Worm (Caenorhabditis elegans) whole organism, L2 larva: ENCODE measurements around the gene Y41E3.19.
A peak's percentile ranks its signal among the peaks of the same experiment; 100 is the strongest.

Experiments
- C34F6.9 ChIP-seq: fragments of 150-350 bp; optimal IDR thresholded peaks from 2 replicates; lab custom pipeline; 2014; ENCODE audit warnings: missing biosample characterization, missing genetic modification characterization
- F13H6.1 ChIP-seq: sonication (generic microtip); optimal IDR thresholded peaks from 2 replicates; lab custom pipeline; 2016; ENCODE audit warnings: missing genetic modification characterization, missing compliant biosample characterization
- R02D3.7 ChIP-seq: fragments of 150-350 bp; optimal IDR thresholded peaks from 2 replicates; lab custom pipeline; 2014; ENCODE audit warnings: missing biosample characterization, missing genetic modification characterization
- Y55F3AM.14 ChIP-seq: fragments of 200-800 bp; sonication (Bioruptor generic); optimal IDR thresholded peaks from 2 replicates; lab custom pipeline; 2018; ENCODE audit warnings: mild to moderate bottlenecking, missing genetic modification characterization, missing compliant biosample characterization
- ZK546.5 ChIP-seq: sonication (generic microtip); optimal IDR thresholded peaks from 2 replicates; lab custom pipeline; 2017; ENCODE audit warnings: missing biosample characterization, missing genetic modification characterization
- alr-1 ChIP-seq: fragments of 150-350 bp; optimal IDR thresholded peaks from 2 replicates; lab custom pipeline; 2014; ENCODE audit warnings: missing biosample characterization, missing genetic modification characterization
- ama-1 ChIP-seq: fragments of 150-350 bp; optimal IDR thresholded peaks from 2 replicates; lab custom pipeline; 2018; ENCODE audit warnings: inconsistent platforms
- blmp-1 ChIP-seq: sonication (generic microtip); optimal IDR thresholded peaks from 2 replicates; lab custom pipeline; 2017; ENCODE audit warnings: missing genetic modification characterization, mild to moderate bottlenecking, missing compliant biosample characterization, antibody characterized with exemption, moderate library complexity; ENCODE audit not compliant: insufficient read depth
- ceh-16 ChIP-seq: fragments of 150-350 bp; optimal IDR thresholded peaks from 2 replicates; lab custom pipeline; 2014; ENCODE audit warnings: missing biosample characterization, missing genetic modification characterization
- ceh-82 ChIP-seq: fragments of 150-350 bp; optimal IDR thresholded peaks from 2 replicates; lab custom pipeline; 2014; ENCODE audit warnings: missing biosample characterization, missing genetic modification characterization
- crh-2 ChIP-seq: sonication (generic microtip); optimal IDR thresholded peaks from 2 replicates; lab custom pipeline; 2017; ENCODE audit warnings: missing biosample characterization, missing genetic modification characterization
- dmd-4 ChIP-seq: sonication (generic microtip); optimal IDR thresholded peaks from 2 replicates; lab custom pipeline; 2017; ENCODE audit warnings: missing biosample characterization, missing genetic modification characterization
- egl-27 ChIP-seq: sonication (generic microtip); optimal IDR thresholded peaks from 3 replicates; lab custom pipeline; 2017; ENCODE audit warnings: missing biosample characterization, missing genetic modification reagents, missing genetic modification characterization
- elt-1 ChIP-seq: fragments of 150-350 bp; optimal IDR thresholded peaks from 2 replicates; lab custom pipeline; 2014; ENCODE audit warnings: missing biosample characterization, missing genetic modification characterization
- elt-3 ChIP-seq: sonication (generic microtip); optimal IDR thresholded peaks from 2 replicates; lab custom pipeline; 2017; ENCODE audit warnings: missing biosample characterization, missing genetic modification characterization
- fos-1 ChIP-seq: fragments of 150-350 bp; optimal IDR thresholded peaks from 2 replicates; lab custom pipeline; 2014; ENCODE audit warnings: missing biosample characterization, missing genetic modification characterization
- gmeb-1 ChIP-seq: fragments of 150-350 bp; optimal IDR thresholded peaks from 2 replicates; lab custom pipeline; 2014; ENCODE audit warnings: missing biosample characterization, missing genetic modification characterization
- lin-11 ChIP-seq: fragments of 150-350 bp; sonication (generic microtip); optimal IDR thresholded peaks from 2 replicates; lab custom pipeline; 2014; ENCODE audit warnings: missing biosample characterization, missing genetic modification characterization, inconsistent platforms, mixed read lengths
- lin-13 ChIP-seq: fragments of 150-350 bp; optimal IDR thresholded peaks from 2 replicates; lab custom pipeline; 2014; ENCODE audit warnings: missing biosample characterization, missing genetic modification reagents, missing genetic modification characterization
- lin-39 ChIP-seq: fragments of 150-350 bp; optimal IDR thresholded peaks from 2 replicates; lab custom pipeline; 2014; ENCODE audit warnings: missing biosample characterization, missing genetic modification reagents, missing genetic modification characterization
- lsy-2 ChIP-seq, 2 experiments: fragments of 150-350 bp in 1 of 2; sonication (generic microtip) in 1 of 2; optimal IDR thresholded peaks; 2 replicates each; lab custom pipeline; 2014 to 2017; ENCODE audit warnings: missing biosample characterization in 2 of 2, missing genetic modification characterization in 2 of 2
- mab-5 ChIP-seq: fragments of 150-350 bp; optimal IDR thresholded peaks from 2 replicates; lab custom pipeline; 2014; ENCODE audit warnings: missing biosample characterization, missing genetic modification characterization
- mbf-1 ChIP-seq: sonication (generic microtip); optimal IDR thresholded peaks from 2 replicates; lab custom pipeline; 2017; ENCODE audit warnings: missing biosample characterization, missing genetic modification characterization
- mdl-1 ChIP-seq, 2 experiments: fragments of 150-350 bp in 1 of 2; sonication (generic microtip) in 1 of 2; optimal IDR thresholded peaks; 2 replicates each; lab custom pipeline; 2017; ENCODE audit warnings: missing biosample characterization in 2 of 2, missing genetic modification characterization in 2 of 2
- nhr-11 ChIP-seq: fragments of 150-350 bp; optimal IDR thresholded peaks from 2 replicates; lab custom pipeline; 2014; ENCODE audit warnings: missing biosample characterization, missing genetic modification characterization
- nhr-12 ChIP-seq: fragments of 150-350 bp; optimal IDR thresholded peaks from 2 replicates; lab custom pipeline; 2014; ENCODE audit warnings: missing biosample characterization, missing genetic modification characterization
- nhr-129 ChIP-seq: fragments of 150-350 bp; optimal IDR thresholded peaks from 2 replicates; lab custom pipeline; 2014; ENCODE audit warnings: missing biosample characterization, missing genetic modification characterization
- nhr-21 ChIP-seq: fragments of 150-350 bp; optimal IDR thresholded peaks from 2 replicates; lab custom pipeline; 2014; ENCODE audit warnings: missing biosample characterization, missing genetic modification characterization
- nhr-237 ChIP-seq: fragments of 150-350 bp; optimal IDR thresholded peaks from 2 replicates; lab custom pipeline; 2014; ENCODE audit warnings: missing biosample characterization, missing genetic modification characterization
- nhr-25 ChIP-seq: fragments of 150-350 bp; sonication (generic microtip); optimal IDR thresholded peaks from 3 replicates; lab custom pipeline; 2014; ENCODE audit warnings: missing biosample characterization, missing genetic modification characterization
- nhr-6 ChIP-seq: fragments of 150-350 bp; optimal IDR thresholded peaks from 2 replicates; lab custom pipeline; 2014; ENCODE audit warnings: missing biosample characterization, missing genetic modification characterization
- nhr-77 ChIP-seq: fragments of 150-350 bp; optimal IDR thresholded peaks from 2 replicates; lab custom pipeline; 2014; ENCODE audit warnings: missing biosample characterization, missing genetic modification characterization
- peb-1 ChIP-seq: fragments of 150-350 bp; optimal IDR thresholded peaks from 2 replicates; lab custom pipeline; 2014; ENCODE audit warnings: missing biosample characterization, missing genetic modification characterization
- sem-4 ChIP-seq: fragments of 150-350 bp; optimal IDR thresholded peaks from 2 replicates; lab custom pipeline; 2014; ENCODE audit warnings: missing biosample characterization, missing genetic modification reagents, missing genetic modification characterization
- skn-1 ChIP-seq: sonication (generic microtip); optimal IDR thresholded peaks from 2 replicates; lab custom pipeline; 2017; ENCODE audit warnings: missing biosample characterization, missing genetic modification characterization
- sma-3 ChIP-seq: sonication (generic microtip); optimal IDR thresholded peaks from 2 replicates; lab custom pipeline; 2016; ENCODE audit warnings: missing genetic modification reagents, missing genetic modification characterization, missing compliant biosample characterization
- sma-9 ChIP-seq, 2 experiments: fragments of 150-350 bp in 1 of 2; sonication (generic microtip) in 1 of 2; optimal IDR thresholded peaks; 2 replicates each; lab custom pipeline; 2014 to 2016; ENCODE audit warnings: missing genetic modification characterization in 2 of 2, mild to moderate bottlenecking in 1 of 2, missing biosample characterization in 1 of 2, missing compliant biosample characterization in 1 of 2, missing genetic modification reagents in 1 of 2, moderate library complexity in 1 of 2
- snpc-4 ChIP-seq: fragments of 150-350 bp; optimal IDR thresholded peaks from 2 replicates; lab custom pipeline; 2014; ENCODE audit warnings: missing biosample characterization, missing genetic modification characterization
- unc-39 ChIP-seq: fragments of 150-350 bp; optimal IDR thresholded peaks from 2 replicates; lab custom pipeline; 2014; ENCODE audit warnings: missing biosample characterization, missing genetic modification characterization
- unc-55 ChIP-seq: fragments of 150-350 bp; sonication (generic microtip); optimal IDR thresholded peaks from 3 replicates; lab custom pipeline; 2014; ENCODE audit warnings: missing biosample characterization, missing genetic modification reagents, missing genetic modification characterization
- zag-1 ChIP-seq: fragments of 150-350 bp; optimal IDR thresholded peaks from 2 replicates; lab custom pipeline; 2014; ENCODE audit warnings: missing biosample characterization, missing genetic modification characterization
- ztf-1 ChIP-seq: fragments of 200-800 bp; sonication (Bioruptor generic); conservative IDR thresholded peaks from 2 replicates; pipeline ENCODE4 v1.3.6; 2022; ENCODE audit warnings: missing genetic modification characterization, missing compliant biosample characterization
- ztf-11 ChIP-seq: sonication (generic microtip); optimal IDR thresholded peaks from 2 replicates; lab custom pipeline; 2017; ENCODE audit warnings: missing biosample characterization, missing genetic modification characterization
- ztf-4 ChIP-seq: fragments of 150-350 bp; optimal IDR thresholded peaks from 2 replicates; lab custom pipeline; 2014; ENCODE audit warnings: missing biosample characterization, missing genetic modification characterization

The Y41E3.19 gene

ce11 chrIV:15036974-15037373 lies 19.0 kb upstream of the Y41E3.19 start, which contains the start of gene eef-1B.2:
Gene eef-1B.2 (plus strand): TSS chrIV:15037331.
- TF ChIP-seq lin-13: peak; percentile 62
- TF ChIP-seq lsy-2 (tag; optimal IDR thresholded peaks at IDR 0.05; lab: Kevin White, UChicago): peak; percentile 42 to 79
- no peak for TF ChIP-seq mdl-1 (tag; optimal IDR thresholded peaks at IDR 0.05; lab: Kevin White, UChicago)
- TF ChIP-seq gmeb-1 (tag; lab: Kevin White, UChicago): peak; percentile 91
- TF ChIP-seq elt-1 (tag; lab: Kevin White, UChicago): no peak
- no peak for TF ChIP-seq nhr-237 (tag; lab: Kevin White, UChicago)
- TF ChIP-seq mab-5 (tag; lab: Kevin White, UChicago): peak; percentile 10
- TF ChIP-seq ceh-16 (tag; lab: Kevin White, UChicago): no peak
- TF ChIP-seq Y55F3AM.14: no peak
- no peak for TF ChIP-seq mbf-1 (tag; lab: Kevin White, UChicago)
- TF ChIP-seq sem-4: peak; percentile 38
- peak; percentile 8 for TF ChIP-seq nhr-21 (tag; lab: Kevin White, UChicago)
- peak; percentile 59 for TF ChIP-seq crh-2
- no peak for TF ChIP-seq lin-39 (tag; lab: Kevin White, UChicago)
- no peak for TF ChIP-seq nhr-6
- no peak for TF ChIP-seq ztf-11
- TF ChIP-seq egl-27 (tag; lab: Kevin White, UChicago): no peak
- peak; percentile 21 for TF ChIP-seq F13H6.1
- TF ChIP-seq nhr-129 (tag; lab: Kevin White, UChicago): peak; percentile 89
- no peak for TF ChIP-seq ztf-4 (tag; lab: Kevin White, UChicago)
- peak; percentile 15 for TF ChIP-seq fos-1
- no peak for TF ChIP-seq ztf-1 (GFP tag; lab: Robert Waterston, UW)
- TF ChIP-seq nhr-77 (tag; lab: Kevin White, UChicago): no peak
- peak; percentile 53 for TF ChIP-seq nhr-25 (tag; lab: Kevin White, UChicago)
- TF ChIP-seq sma-3 (GFP tag; lab: Kevin White, UChicago): peak; percentile 56
- peak; percentile 79 for TF ChIP-seq unc-55
- TF ChIP-seq C34F6.9 (tag; lab: Kevin White, UChicago): peak; percentile 77
- TF ChIP-seq snpc-4 (tag; lab: Kevin White, UChicago): peak; percentile 6
- TF ChIP-seq nhr-11: no peak
- TF ChIP-seq zag-1 (tag; lab: Kevin White, UChicago): no peak
- no peak for TF ChIP-seq dmd-4 (tag; lab: Kevin White, UChicago)
- peak; percentile 35 for TF ChIP-seq lin-11

- TF ChIP-seq sma-9 (GFP tag; optimal IDR thresholded peaks at IDR 0.05; lab: Kevin White, UChicago) (no peak), sma-9 (tag; optimal IDR thresholded peaks at IDR 0.05; lab: Kevin White, UChicago) (no peak), elt-1 (tag; lab: Kevin White, UChicago) (no peak), R02D3.7 (no peak), lin-13 (no peak), ama-1 (no peak), dmd-4 (tag; lab: Kevin White, UChicago) (no peak), gmeb-1 (tag; lab: Kevin White, UChicago) (no peak), lin-11 (no peak), ceh-82 (tag; lab: Kevin White, UChicago) (no peak), sem-4 (no peak), Y55F3AM.14 (no peak), ztf-4 (tag; lab: Kevin White, UChicago) (no peak), skn-1 (tag; lab: Kevin White, UChicago) (no peak), nhr-77 (tag; lab: Kevin White, UChicago) (no peak), mab-5 (tag; lab: Kevin White, UChicago) (no peak), nhr-129 (tag; lab: Kevin White, UChicago) (no peak)
Observed at ce11 chrIV:15037492-15037891, 18.4 kb upstream of the Y41E3.19 start.

- TF ChIP-seq mbf-1 (tag; lab: Kevin White, UChicago): no peak
- TF ChIP-seq Y55F3AM.14: no peak
- TF ChIP-seq ztf-11: no peak
- TF ChIP-seq ztf-4 (tag; lab: Kevin White, UChicago): no peak
- no peak for TF ChIP-seq nhr-12 (tag; lab: Kevin White, UChicago)
Observed at ce11 chrIV:15038821-15039220, 17.1 kb upstream of the Y41E3.19 start.

- peak; percentile 95 for TF ChIP-seq C34F6.9 (tag; lab: Kevin White, UChicago)
- TF ChIP-seq dmd-4 (tag; lab: Kevin White, UChicago): no peak
- peak; percentile 57 for TF ChIP-seq sma-3 (GFP tag; lab: Kevin White, UChicago)
- no peak for TF ChIP-seq nhr-12 (tag; lab: Kevin White, UChicago)
- TF ChIP-seq mab-5 (tag; lab: Kevin White, UChicago): peak; percentile 10
- TF ChIP-seq skn-1 (tag; lab: Kevin White, UChicago): no peak
- peak; percentile 7 for TF ChIP-seq sem-4
- no peak for TF ChIP-seq alr-1 (tag; lab: Kevin White, UChicago)
- TF ChIP-seq ama-1: peak; percentile 46
- peak; percentile 84 for TF ChIP-seq lin-13
- TF ChIP-seq nhr-21 (tag; lab: Kevin White, UChicago): peak; percentile 71
- TF ChIP-seq Y55F3AM.14: no peak
- no peak for TF ChIP-seq unc-39 (tag; lab: Kevin White, UChicago)
- TF ChIP-seq ZK546.5 (tag; lab: Kevin White, UChicago): no peak
- no peak for TF ChIP-seq R02D3.7
- no peak for TF ChIP-seq elt-3 (tag; lab: Kevin White, UChicago)
- TF ChIP-seq lin-11: peak; percentile 55
- TF ChIP-seq lsy-2 (tag; optimal IDR thresholded peaks at IDR 0.05; lab: Kevin White, UChicago): peak; percentile 86 to 90
- TF ChIP-seq nhr-129 (tag; lab: Kevin White, UChicago): peak; percentile 96
- TF ChIP-seq snpc-4 (tag; lab: Kevin White, UChicago): peak; percentile 53
- TF ChIP-seq nhr-237 (tag; lab: Kevin White, UChicago): no peak
- peak; percentile 81 for TF ChIP-seq crh-2
- TF ChIP-seq peb-1 (tag; lab: Kevin White, UChicago): no peak
- TF ChIP-seq nhr-11: no peak
- TF ChIP-seq zag-1 (tag; lab: Kevin White, UChicago): peak; percentile 47
- peak; percentile 94 for TF ChIP-seq gmeb-1 (tag; lab: Kevin White, UChicago)
- peak; percentile 81 for TF ChIP-seq nhr-25 (tag; lab: Kevin White, UChicago)
- TF ChIP-seq blmp-1 (tag; lab: Kevin White, UChicago): no peak
Observed at ce11 chrIV:15039477-15039876, 16.5 kb upstream of the Y41E3.19 start, which contains the start of gene hrpu-1. Gene hrpu-1 (plus strand): TSS chrIV:15039616.
